Worm (Caenorhabditis elegans) whole organism, L3 larva: ENCODE data around the gene mdt-19.
"Not testable (repeated sequence)": the region's sequence is repeated elsewhere in the genome, so short reads cannot be mapped to it uniquely, and the experiment has no call there.

Experiments
- aly-2 ChIP-seq: fragments of 150-350 bp; optimal IDR thresholded peaks from 2 replicates; lab custom pipeline; 2014; ENCODE audit warnings: missing biosample characterization, missing genetic modification characterization
- ama-1 ChIP-seq: fragments of 150-350 bp; optimal IDR thresholded peaks from 2 replicates; lab custom pipeline; 2018
- ceh-16 ChIP-seq: sonication (generic microtip); optimal IDR thresholded peaks from 2 replicates; lab custom pipeline; 2017; ENCODE audit warnings: missing biosample characterization, missing genetic modification characterization
- ceh-28 ChIP-seq: fragments of 150-350 bp; optimal IDR thresholded peaks from 2 replicates; lab custom pipeline; 2014; ENCODE audit warnings: missing biosample characterization, missing genetic modification reagents, missing genetic modification characterization
- ceh-9 ChIP-seq: sonication (generic microtip); optimal IDR thresholded peaks from 2 replicates; lab custom pipeline; 2018; ENCODE audit warnings: missing biosample characterization, missing genetic modification characterization
- egl-27 ChIP-seq: sonication (generic microtip); optimal IDR thresholded peaks from 4 replicates; lab custom pipeline; 2017; ENCODE audit warnings: missing biosample characterization, missing genetic modification reagents, missing genetic modification characterization
- egl-5 ChIP-seq: fragments of 150-350 bp; optimal IDR thresholded peaks from 2 replicates; lab custom pipeline; 2017; ENCODE audit warnings: missing biosample characterization, missing genetic modification reagents, missing genetic modification characterization, inconsistent platforms
- elt-3 ChIP-seq, 3 experiments: fragments of 150-350 bp in 1 of 3; sonication (generic microtip) in 2 of 3; optimal IDR thresholded peaks; 2 replicates in 2 of 3; 4 replicates in 1 of 3; lab custom pipeline; 2014 to 2017; ENCODE audit warnings: missing biosample characterization in 3 of 3, missing genetic modification characterization in 3 of 3
- eor-1 ChIP-seq, 2 experiments: fragments of 150-350 bp; optimal IDR thresholded peaks; 2 replicates each; lab custom pipeline; 2014 to 2018; ENCODE audit warnings: missing biosample characterization in 2 of 2, missing genetic modification characterization in 2 of 2
- fkh-10 ChIP-seq: sonication (generic microtip); optimal IDR thresholded peaks from 2 replicates; lab custom pipeline; 2017; ENCODE audit warnings: missing biosample characterization, missing genetic modification reagents, missing genetic modification characterization
- fkh-2 ChIP-seq: fragments of 150-350 bp; optimal IDR thresholded peaks from 2 replicates; lab custom pipeline; 2014; ENCODE audit warnings: missing biosample characterization, missing genetic modification reagents, missing genetic modification characterization
- fos-1 ChIP-seq: fragments of 150-350 bp; optimal IDR thresholded peaks from 2 replicates; lab custom pipeline; 2014; ENCODE audit warnings: missing biosample characterization, missing genetic modification characterization
- hmg-11 ChIP-seq: sonication (generic microtip); optimal IDR thresholded peaks from 2 replicates; lab custom pipeline; 2016; ENCODE audit warnings: missing genetic modification characterization, missing compliant biosample characterization
- jun-1 ChIP-seq: fragments of 150-350 bp; optimal IDR thresholded peaks from 2 replicates; lab custom pipeline; 2014; ENCODE audit warnings: missing biosample characterization, missing genetic modification reagents, missing genetic modification characterization
- lin-15B ChIP-seq: fragments of 150-350 bp; optimal IDR thresholded peaks from 2 replicates; lab custom pipeline; 2014; ENCODE audit warnings: missing biosample characterization, missing genetic modification characterization
- lin-39 ChIP-seq: fragments of 150-350 bp; optimal IDR thresholded peaks from 2 replicates; lab custom pipeline; 2018; ENCODE audit warnings: missing biosample characterization, missing genetic modification reagents, missing genetic modification characterization
- mml-1 ChIP-seq: fragments of 150-350 bp; sonication (generic microtip); optimal IDR thresholded peaks from 3 replicates; lab custom pipeline; 2014; ENCODE audit warnings: missing biosample characterization, missing genetic modification characterization
- nfya-1 ChIP-seq: sonication (generic microtip); optimal IDR thresholded peaks from 2 replicates; lab custom pipeline; 2017; ENCODE audit warnings: missing genetic modification characterization, mild to moderate bottlenecking, missing compliant biosample characterization, antibody characterized with exemption, moderate library complexity; ENCODE audit not compliant: insufficient read depth
- nhr-23 ChIP-seq: fragments of 150-350 bp; optimal IDR thresholded peaks from 2 replicates; lab custom pipeline; 2014; ENCODE audit warnings: missing biosample characterization, missing genetic modification reagents, missing genetic modification characterization
- nhr-43 ChIP-seq: sonication (generic microtip); optimal IDR thresholded peaks from 2 replicates; lab custom pipeline; 2016; ENCODE audit warnings: mild to moderate bottlenecking, missing genetic modification characterization, missing compliant biosample characterization; ENCODE audit not compliant: poor library complexity, severe bottlenecking
- nhr-77 ChIP-seq: fragments of 150-350 bp; optimal IDR thresholded peaks from 2 replicates; lab custom pipeline; 2014; ENCODE audit warnings: missing biosample characterization, missing genetic modification characterization
- pha-4 ChIP-seq: fragments of 150-350 bp; optimal IDR thresholded peaks from 2 replicates; lab custom pipeline; 2014; ENCODE audit warnings: missing biosample characterization, missing genetic modification reagents, missing genetic modification characterization
- pqm-1 ChIP-seq: fragments of 150-350 bp; optimal IDR thresholded peaks from 2 replicates; lab custom pipeline; 2017; ENCODE audit warnings: missing biosample characterization, missing genetic modification characterization, inconsistent platforms
- sea-2 ChIP-seq: fragments of 150-350 bp; sonication (generic microtip); optimal IDR thresholded peaks from 4 replicates; lab custom pipeline; 2014; ENCODE audit warnings: missing biosample characterization, missing genetic modification reagents, missing genetic modification characterization
- snpc-4 ChIP-seq: fragments of 150-350 bp; optimal IDR thresholded peaks from 2 replicates; lab custom pipeline; 2014; ENCODE audit warnings: missing biosample characterization, missing genetic modification characterization
- zag-1 ChIP-seq: fragments of 150-350 bp; optimal IDR thresholded peaks from 2 replicates; lab custom pipeline; 2014; ENCODE audit warnings: missing biosample characterization, missing genetic modification characterization
- ztf-11 ChIP-seq: fragments of 150-350 bp; optimal IDR thresholded peaks from 2 replicates; lab custom pipeline; 2014; ENCODE audit warnings: missing biosample characterization, missing genetic modification characterization
- ztf-4 ChIP-seq: fragments of 150-350 bp; optimal IDR thresholded peaks from 2 replicates; lab custom pipeline; 2014; ENCODE audit warnings: missing biosample characterization, missing genetic modification characterization

The mdt-19 gene

ce11 chrIII:2596984-2597454 lies 834 bp upstream of the mdt-19 start, which contains the start of gene apb-1 (continued):
- TF ChIP-seq ama-1 (lab: Kevin White, UChicago), result peak; percentile 21
- TF ChIP-seq lin-15B, result peak; percentile 91

- TF ChIP-seq ceh-9 (tag; lab: Kevin White, UChicago), result no peak
- TF ChIP-seq, all 47 proteins: peak for 0
Observed at ce11 chrIII:2598491-2599065, 725 bp downstream of the mdt-19 start.

- TF ChIP-seq mml-1 (tag; lab: Kevin White, UChicago) (no peak), jun-1 (no peak)
Observed at ce11 chrIII:2603671-2604070, 5.8 kb downstream of the mdt-19 start, which contains the start of gene Y71H2B.11. Gene Y71H2B.11 (plus strand): TSS chrIII:2603971.

ce11 chrIII:2607717-2608116 lies 9.9 kb downstream of the mdt-19 start, which contains the start of gene Y71H2B.5:
Gene Y71H2B.5 (plus strand): TSS chrIII:2608017.
- TF ChIP-seq ama-1 (lab: Kevin White, UChicago); ceh-28 (tag; lab: Kevin White, UChicago); lin-15B: not testable (repeated sequence)

ce11 chrIII:2616212-2616611 lies 18.4 kb downstream of the mdt-19 start:
- TF ChIP-seq fkh-2 (tag; lab: Kevin White, UChicago), result no peak
- no peak for TF ChIP-seq pha-4 (tag; lab: Kevin White, UChicago)
- no peak for TF ChIP-seq nfya-1 (tag; lab: Kevin White, UChicago)
- TF ChIP-seq ztf-11 (tag; lab: Kevin White, UChicago), result no peak
- no peak for TF ChIP-seq egl-27
- no peak for TF ChIP-seq ztf-4 (tag; lab: Kevin White, UChicago)
- TF ChIP-seq nhr-43 (tag; lab: Kevin White, UChicago), result no peak
- no peak for TF ChIP-seq ceh-9 (tag; lab: Kevin White, UChicago)
- TF ChIP-seq mml-1 (tag; lab: Kevin White, UChicago), result no peak
- TF ChIP-seq jun-1, result no peak
- TF ChIP-seq fos-1 (tag; lab: Kevin White, UChicago), result no peak
- TF ChIP-seq pqm-1, result no peak
- no peak for TF ChIP-seq fkh-10 (GFP tag; lab: Kevin White, UChicago)
- TF ChIP-seq ama-1 (lab: Kevin White, UChicago), result no peak
- TF ChIP-seq zag-1 (tag; lab: Kevin White, UChicago), result no peak
- no peak for TF ChIP-seq sea-2 (GFP tag; lab: Kevin White, UChicago)
- TF ChIP-seq snpc-4, result no peak
- TF ChIP-seq eor-1 (tag; optimal IDR thresholded peaks at IDR 0.05; lab: Kevin White, UChicago), result no peak
- no peak for TF ChIP-seq elt-3 (tag; optimal IDR thresholded peaks at IDR 0.05; lab: Kevin White, UChicago)
- TF ChIP-seq, all 47 proteins: peak for 0

ce11 chrIII:2618663-2619062 lies 20.8 kb downstream of the mdt-19 start, which contains the start of gene Y71H2B.4:
Gene Y71H2B.4 (plus strand): TSS chrIII:2618963.
- TF ChIP-seq aly-2 (tag; lab: Kevin White, UChicago) (no peak), ceh-9 (tag; lab: Kevin White, UChicago) (no peak), nhr-43 (tag; lab: Kevin White, UChicago) (no peak), pqm-1 (no peak), pha-4 (tag; lab: Kevin White, UChicago) (no peak), lin-39 (no peak), egl-5 (tag; lab: Kevin White, UChicago) (no peak), nhr-23 (tag; lab: Kevin White, UChicago) (no peak), sea-2 (GFP tag; lab: Kevin White, UChicago) (no peak)

ce11 chrIII:2619559-2619958 lies 21.7 kb downstream of the mdt-19 start, which contains the start of gene ppfr-4:
Gene ppfr-4 (plus strand): TSS chrIII:2619936.
- TF ChIP-seq pha-4 (tag; lab: Kevin White, UChicago) (peak; percentile 28), nhr-43 (tag; lab: Kevin White, UChicago) (no peak), eor-1 (tag; optimal IDR thresholded peaks at IDR 0.05; lab: Kevin White, UChicago) (no peak), ceh-16 (no peak), nfya-1 (tag; lab: Kevin White, UChicago) (peak; percentile 28), hmg-11 (peak; percentile 36), ceh-9 (tag; lab: Kevin White, UChicago) (no peak), egl-5 (tag; lab: Kevin White, UChicago) (no peak), elt-3 (tag; optimal IDR thresholded peaks at IDR 0.05; lab: Kevin White, UChicago) (no peak), nhr-77 (tag; lab: Kevin White, UChicago) (no peak), ceh-28 (tag; lab: Kevin White, UChicago) (no peak)
